Worm (Caenorhabditis elegans) whole organism, early embryonic: ENCODE measurements around the gene F11D5.7.

Experiments used
- B0310.2 ChIP-seq: sonication (generic microtip); optimal IDR thresholded peaks from 2 replicates; lab custom pipeline; 2016; ENCODE audit warnings: mild to moderate bottlenecking, missing genetic modification characterization, missing compliant biosample characterization
- F13C5.2 ChIP-seq: sonication (generic microtip); optimal IDR thresholded peaks from 2 replicates; lab custom pipeline; 2017; ENCODE audit warnings: mild to moderate bottlenecking, missing genetic modification characterization, inconsistent platforms, missing compliant biosample characterization
- aly-1 ChIP-seq: sonication (generic microtip); optimal IDR thresholded peaks from 2 replicates; lab custom pipeline; 2016; ENCODE audit warnings: missing genetic modification characterization, missing compliant biosample characterization
- ama-1 ChIP-seq: fragments of 150-350 bp; optimal IDR thresholded peaks from 2 replicates; lab custom pipeline; 2014
- ceh-13 ChIP-seq: fragments of 200-800 bp; sonication (Bioruptor generic); optimal IDR thresholded peaks from 2 replicates; lab custom pipeline; 2018; ENCODE audit warnings: mild to moderate bottlenecking, missing genetic modification characterization, missing compliant biosample characterization
- ceh-36 ChIP-seq: sonication (generic microtip); optimal IDR thresholded peaks from 2 replicates; lab custom pipeline; 2016; ENCODE audit warnings: missing genetic modification characterization, inconsistent platforms, missing compliant biosample characterization
- ets-7 ChIP-seq: sonication (generic microtip); optimal IDR thresholded peaks from 2 replicates; lab custom pipeline; 2016; ENCODE audit warnings: missing genotype, missing genetic modification characterization, missing compliant biosample characterization
- flt-1 ChIP-seq: fragments of 200-800 bp; sonication (Bioruptor generic); IDR thresholded peaks from 2 replicates; pipeline ENCODE4 v1.3.6; 2022; ENCODE audit warnings: missing genetic modification characterization, missing compliant biosample characterization
- hmbx-1 ChIP-seq: sonication (generic microtip); optimal IDR thresholded peaks from 2 replicates; lab custom pipeline; 2016; ENCODE audit warnings: mild to moderate bottlenecking, missing genetic modification characterization, missing compliant biosample characterization
- hmg-4 ChIP-seq: fragments of 200-800 bp; sonication (Bioruptor generic); optimal IDR thresholded peaks from 2 replicates; lab custom pipeline; 2018; ENCODE audit warnings: mild to moderate bottlenecking, missing genetic modification characterization, missing compliant biosample characterization
- hnd-1 ChIP-seq: sonication (generic microtip); optimal IDR thresholded peaks from 2 replicates; lab custom pipeline; 2016; ENCODE audit warnings: missing genetic modification characterization, missing compliant biosample characterization
- pes-1 ChIP-seq: fragments of 200-800 bp; sonication (Bioruptor generic); IDR thresholded peaks from 2 replicates; pipeline ENCODE4 v1.3.6; 2022; ENCODE audit warnings: missing genetic modification reagents, missing genetic modification characterization, missing compliant biosample characterization
- scrt-1 ChIP-seq: fragments of 200-800 bp; sonication (Bioruptor generic); IDR thresholded peaks from 2 replicates; pipeline ENCODE4 v1.3.6; 2022; ENCODE audit warnings: missing genetic modification characterization, missing compliant biosample characterization
- sea-1 ChIP-seq: fragments of 200-800 bp; sonication (Bioruptor generic); conservative IDR thresholded peaks from 2 replicates; pipeline ENCODE4 v1.3.6; 2022; ENCODE audit warnings: missing genetic modification characterization, missing compliant biosample characterization
- tbx-11 ChIP-seq: fragments of 200-800 bp; sonication (Bioruptor generic); IDR thresholded peaks from 2 replicates; pipeline ENCODE4 v1.3.6; 2022; ENCODE audit warnings: missing genetic modification characterization, missing compliant biosample characterization
- tbx-37 ChIP-seq: fragments of 200-800 bp; sonication (Bioruptor generic); conservative IDR thresholded peaks from 2 replicates; pipeline ENCODE4 v1.3.6; 2022; ENCODE audit warnings: missing genetic modification reagents, missing genetic modification characterization, missing compliant biosample characterization
- tra-4 ChIP-seq: sonication (generic microtip); optimal IDR thresholded peaks from 2 replicates; lab custom pipeline; 2017; ENCODE audit warnings: missing genetic modification characterization, missing compliant biosample characterization

F11D5.7 gene

DNA sequence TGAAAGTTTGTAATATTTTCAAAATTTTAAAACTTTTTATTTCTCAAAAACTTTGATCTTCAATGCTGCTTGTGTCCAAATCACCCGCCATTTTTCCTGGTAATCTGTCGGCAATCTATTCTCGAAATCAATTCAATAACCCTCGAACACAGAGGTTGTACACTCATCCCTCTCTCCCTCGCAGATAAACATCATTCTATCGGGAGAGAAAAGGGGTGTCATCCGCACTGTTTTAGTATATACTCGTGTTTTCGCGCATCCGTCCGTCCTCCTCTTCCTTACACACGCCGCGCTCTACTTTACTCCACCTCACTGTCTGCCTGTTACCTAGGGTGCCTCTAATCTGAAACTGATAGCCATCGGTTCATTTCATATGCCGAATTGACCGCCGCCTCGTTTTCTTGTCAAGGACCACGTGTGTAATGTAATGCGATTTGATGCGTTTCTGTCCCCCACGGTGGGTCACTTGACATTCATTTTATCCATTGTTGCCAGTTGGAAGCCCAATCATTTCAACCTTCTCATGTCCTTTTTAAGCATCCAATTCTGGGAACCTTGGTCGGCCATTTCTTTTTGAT, 39.5 kb downstream of the F11D5.7 start:
- no peak for TF ChIP-seq flt-1 (GFP tag; lab: Robert Waterston, UW)
- no peak for TF ChIP-seq tbx-37 (GFP tag; lab: Robert Waterston, UW)
- no peak for TF ChIP-seq tra-4 (tag; lab: Kevin White, UChicago)
- TF ChIP-seq hmbx-1 (tag; lab: Kevin White, UChicago): no peak
- TF ChIP-seq ceh-13 (GFP tag; lab: Kevin White, UChicago): no peak
- no peak for TF ChIP-seq tbx-11
- no peak for TF ChIP-seq sea-1 (GFP tag; lab: Robert Waterston, UW)
- no peak for TF ChIP-seq aly-1 (tag; lab: Kevin White, UChicago)
- no peak for TF ChIP-seq scrt-1
- TF ChIP-seq ceh-36 (tag; lab: Kevin White, UChicago): no peak
- TF ChIP-seq hmg-4 (GFP tag; lab: Kevin White, UChicago): no peak
- TF ChIP-seq B0310.2 (tag; lab: Kevin White, UChicago): no peak
- TF ChIP-seq F13C5.2 (tag; lab: Kevin White, UChicago): no peak
- no peak for TF ChIP-seq pes-1 (GFP tag; lab: Robert Waterston, UW)
- no peak for TF ChIP-seq hnd-1 (tag; lab: Kevin White, UChicago)

- TF ChIP-seq B0310.2 (tag; lab: Kevin White, UChicago) (peak; percentile 69), ceh-13 (GFP tag; lab: Kevin White, UChicago) (peak; percentile 68), tra-4 (tag; lab: Kevin White, UChicago) (peak; percentile 29), aly-1 (tag; lab: Kevin White, UChicago) (peak; percentile 82), hmg-4 (GFP tag; lab: Kevin White, UChicago) (peak; percentile 83), hnd-1 (tag; lab: Kevin White, UChicago) (peak; percentile 60), sea-1 (GFP tag; lab: Robert Waterston, UW) (peak; percentile 90), tbx-11 (peak; percentile 89), pes-1 (GFP tag; lab: Robert Waterston, UW) (peak; percentile 89), F13C5.2 (tag; lab: Kevin White, UChicago) (peak; percentile 74), ama-1 (lab: Kevin White, UChicago) (no peak), flt-1 (GFP tag; lab: Robert Waterston, UW) (peak; percentile 87), scrt-1 (peak; percentile 91), hmbx-1 (tag; lab: Kevin White, UChicago) (peak; percentile 23), ets-7 (tag; lab: Kevin White, UChicago) (peak; percentile 41), ceh-36 (tag; lab: Kevin White, UChicago) (peak; percentile 83), tbx-37 (GFP tag; lab: Robert Waterston, UW) (peak; percentile 72)
Observed at ce11 chrX:3347904-3348441, 43.8 kb downstream of the F11D5.7 start, which contains the start of gene ZK816.3. Gene ZK816.3 (plus strand): TSS chrX:3348391.

DNA sequence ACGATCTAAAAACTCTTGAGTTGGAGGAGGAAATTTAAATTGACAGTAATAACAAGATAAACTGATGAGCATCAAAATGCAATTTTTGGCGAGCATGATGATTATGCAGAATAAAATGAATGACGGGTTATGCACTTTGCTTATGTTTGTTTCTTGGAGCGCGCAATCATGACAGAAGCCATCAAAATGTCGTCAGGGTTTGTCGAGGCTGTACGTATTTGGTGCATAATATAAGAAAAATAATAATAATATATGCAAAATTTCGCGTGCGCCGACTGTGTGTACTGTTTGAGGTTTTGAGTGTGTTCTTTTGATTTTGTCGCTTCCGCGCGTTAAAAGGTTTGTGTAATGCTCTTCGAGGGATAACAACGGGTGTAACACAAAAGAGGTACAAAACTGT, 46.1 kb downstream of the F11D5.7 start, which contains the start of gene nspg-4:
TSS of gene nspg-4 (minus strand) at position 101 of the 400 bp plus-strand sequence.
- TF ChIP-seq flt-1 (GFP tag; lab: Robert Waterston, UW) (no peak), ama-1 (lab: Kevin White, UChicago) (no peak), ets-7 (tag; lab: Kevin White, UChicago) (no peak), pes-1 (GFP tag; lab: Robert Waterston, UW) (no peak), ceh-13 (GFP tag; lab: Kevin White, UChicago) (no peak), aly-1 (tag; lab: Kevin White, UChicago) (no peak), tbx-37 (GFP tag; lab: Robert Waterston, UW) (no peak), sea-1 (GFP tag; lab: Robert Waterston, UW) (no peak), ceh-36 (tag; lab: Kevin White, UChicago) (no peak), hnd-1 (tag; lab: Kevin White, UChicago) (no peak), tbx-11 (no peak), hmbx-1 (tag; lab: Kevin White, UChicago) (no peak), B0310.2 (tag; lab: Kevin White, UChicago) (no peak), scrt-1 (no peak), F13C5.2 (tag; lab: Kevin White, UChicago) (no peak), tra-4 (tag; lab: Kevin White, UChicago) (no peak), hmg-4 (GFP tag; lab: Kevin White, UChicago) (no peak)

ce11 chrX:3351526-3351925, 47.4 kb downstream of the F11D5.7 start, which contains the start of gene ZK816.1:
Gene ZK816.1 (plus strand): TSS chrX:3351712.
- TF ChIP-seq ceh-13 (GFP tag; lab: Kevin White, UChicago) (no peak), tra-4 (tag; lab: Kevin White, UChicago) (no peak), hmg-4 (GFP tag; lab: Kevin White, UChicago) (no peak), ama-1 (lab: Kevin White, UChicago) (no peak), tbx-11 (no peak)
